Worm (Caenorhabditis elegans) whole organism, L1 larva: ENCODE results near the gene srbc-59.
A peak's percentile ranks its signal among the peaks of the same experiment; 100 is the strongest.

Experiments used
- C16A3.4 ChIP-seq: fragments of 150-350 bp; optimal IDR thresholded peaks from 2 replicates; lab custom pipeline; 2014; ENCODE audit warnings: missing biosample characterization, missing genetic modification characterization
- F16B12.6 ChIP-seq: fragments of 150-350 bp; optimal IDR thresholded peaks from 2 replicates; lab custom pipeline; 2014; ENCODE audit warnings: missing biosample characterization, missing genetic modification characterization
- Y116A8C.19 ChIP-seq: sonication (generic microtip); optimal IDR thresholded peaks from 2 replicates; lab custom pipeline; 2016; ENCODE audit warnings: missing compliant biosample characterization, missing genetic modification characterization, borderline replicate concordance
- aha-1 ChIP-seq: fragments of 150-350 bp; optimal IDR thresholded peaks from 2 replicates; lab custom pipeline; 2014; ENCODE audit warnings: missing biosample characterization, missing genetic modification characterization
- alr-1 ChIP-seq: fragments of 200-800 bp; sonication (Bioruptor generic); optimal IDR thresholded peaks from 2 replicates; lab custom pipeline; 2018; ENCODE audit warnings: borderline replicate concordance, mild to moderate bottlenecking, missing genetic modification characterization, missing compliant biosample characterization
- dpl-1 ChIP-seq, 3 experiments: fragments of 150-350 bp in 2 of 3; sonication (generic microtip) in 1 of 3; optimal IDR thresholded peaks; 2 replicates each; lab custom pipeline; 2014 to 2017; ENCODE audit warnings: missing biosample characterization in 3 of 3, missing genetic modification characterization in 3 of 3, missing genetic modification reagents in 3 of 3
- efl-1 ChIP-seq, 4 experiments: fragments of 150-350 bp; optimal IDR thresholded peaks in 3 of 4; peaks in 1 of 4; 1 replicate in 1 of 4; 2 replicates in 3 of 4; lab custom pipeline; 2014; ENCODE audit warnings: missing biosample characterization in 2 of 4, missing genetic modification characterization in 2 of 4, missing genetic modification reagents in 2 of 4
- efl-3 ChIP-seq: fragments of 200-800 bp; sonication (Bioruptor generic); optimal IDR thresholded peaks from 2 replicates; lab custom pipeline; 2018; ENCODE audit warnings: mild to moderate bottlenecking, missing genetic modification characterization, missing compliant biosample characterization
- egl-13 ChIP-seq: sonication (generic microtip); optimal IDR thresholded peaks from 2 replicates; lab custom pipeline; 2016; ENCODE audit warnings: missing genotype, missing genetic modification reagents, missing genetic modification characterization, missing compliant biosample characterization
- egl-27 ChIP-seq, 2 experiments: fragments of 150-350 bp in 1 of 2; sonication (generic microtip); optimal IDR thresholded peaks; 3 replicates each; lab custom pipeline; 2017 to 2018; ENCODE audit warnings: missing biosample characterization in 2 of 2, missing genetic modification characterization in 2 of 2, missing genetic modification reagents in 2 of 2
- elt-2 ChIP-seq: sonication (generic microtip); optimal IDR thresholded peaks from 2 replicates; lab custom pipeline; 2016; ENCODE audit warnings: missing genetic modification characterization, mild to moderate bottlenecking, inconsistent platforms, missing compliant biosample characterization, missing genetic modification reagents
- fkh-10 ChIP-seq: sonication (generic microtip); optimal IDR thresholded peaks from 2 replicates; lab custom pipeline; 2017; ENCODE audit warnings: missing biosample characterization, missing genetic modification reagents, missing genetic modification characterization
- fkh-4 ChIP-seq: sonication (generic microtip); optimal IDR thresholded peaks from 2 replicates; lab custom pipeline; 2016; ENCODE audit warnings: missing compliant biosample characterization, missing genetic modification characterization, borderline replicate concordance
- fkh-8 ChIP-seq: sonication (generic microtip); optimal IDR thresholded peaks from 2 replicates; lab custom pipeline; 2016; ENCODE audit warnings: mild to moderate bottlenecking, missing genetic modification characterization, missing compliant biosample characterization
- irx-1 ChIP-seq: sonication (generic microtip); optimal IDR thresholded peaks from 2 replicates; lab custom pipeline; 2016; ENCODE audit warnings: missing genetic modification characterization, missing compliant biosample characterization
- lin-14 ChIP-seq: fragments of 200-800 bp; sonication (Bioruptor generic); optimal IDR thresholded peaks from 2 replicates; lab custom pipeline; 2018; ENCODE audit warnings: mild to moderate bottlenecking, missing genetic modification characterization, moderate library complexity, missing compliant biosample characterization
- lin-39 ChIP-seq: fragments of 150-350 bp; optimal IDR thresholded peaks from 2 replicates; lab custom pipeline; 2014; ENCODE audit warnings: missing biosample characterization, missing genetic modification reagents, missing genetic modification characterization
- lsy-2 ChIP-seq, 2 experiments: fragments of 150-350 bp; optimal IDR thresholded peaks; 2 replicates each; lab custom pipeline; 2014; ENCODE audit warnings: missing biosample characterization in 2 of 2, missing genetic modification characterization in 2 of 2
- mab-9 ChIP-seq: fragments of 200-800 bp; sonication (Bioruptor generic); IDR thresholded peaks from 2 replicates; pipeline ENCODE4 v1.3.6; 2022; ENCODE audit warnings: missing genetic modification reagents, missing genetic modification characterization, missing compliant biosample characterization
- mef-2 ChIP-seq: fragments of 150-350 bp; optimal IDR thresholded peaks from 2 replicates; lab custom pipeline; 2014; ENCODE audit warnings: missing biosample characterization, missing genetic modification characterization
- mep-1 ChIP-seq: fragments of 150-350 bp; optimal IDR thresholded peaks from 2 replicates; lab custom pipeline; 2014; ENCODE audit warnings: missing biosample characterization, missing genetic modification characterization
- nhr-20 ChIP-seq: sonication (generic microtip); optimal IDR thresholded peaks from 2 replicates; lab custom pipeline; 2016; ENCODE audit warnings: mild to moderate bottlenecking, missing genetic modification characterization, missing compliant biosample characterization
- nhr-28 ChIP-seq: fragments of 150-350 bp; optimal IDR thresholded peaks from 2 replicates; lab custom pipeline; 2014; ENCODE audit warnings: missing biosample characterization, missing genetic modification characterization
- nhr-47 ChIP-seq: sonication (generic microtip); optimal IDR thresholded peaks from 2 replicates; lab custom pipeline; 2016; ENCODE audit warnings: mild to moderate bottlenecking, missing genetic modification characterization, moderate library complexity, missing compliant biosample characterization
- nhr-76 ChIP-seq: sonication (generic microtip); optimal IDR thresholded peaks from 2 replicates; lab custom pipeline; 2017; ENCODE audit warnings: missing biosample characterization, missing genetic modification characterization
- nhr-90 ChIP-seq: sonication (generic microtip); optimal IDR thresholded peaks from 2 replicates; lab custom pipeline; 2016; ENCODE audit warnings: mild to moderate bottlenecking, missing genetic modification characterization, missing compliant biosample characterization; ENCODE audit not compliant: poor library complexity
- pax-3 ChIP-seq: fragments of 200-800 bp; sonication (Bioruptor generic); optimal IDR thresholded peaks from 2 replicates; lab custom pipeline; 2018; ENCODE audit warnings: mild to moderate bottlenecking, missing genetic modification characterization, moderate library complexity, missing compliant biosample characterization
- pqm-1 ChIP-seq: sonication (generic microtip); optimal IDR thresholded peaks from 3 replicates; lab custom pipeline; 2017; ENCODE audit warnings: missing biosample characterization, missing genetic modification characterization
- sox-4 ChIP-seq: sonication (generic microtip); optimal IDR thresholded peaks from 2 replicates; lab custom pipeline; 2016; ENCODE audit warnings: missing genetic modification characterization, missing compliant biosample characterization
- swsn-7 ChIP-seq: sonication (generic microtip); optimal IDR thresholded peaks from 2 replicates; lab custom pipeline; 2016; ENCODE audit warnings: missing genetic modification characterization, missing compliant biosample characterization
- tbx-2 ChIP-seq: sonication (generic microtip); optimal IDR thresholded peaks from 2 replicates; lab custom pipeline; 2016; ENCODE audit warnings: missing genetic modification characterization, missing compliant biosample characterization
- tlp-1 ChIP-seq: fragments of 150-350 bp; optimal IDR thresholded peaks from 2 replicates; lab custom pipeline; 2014; ENCODE audit warnings: missing biosample characterization, missing genetic modification characterization
- unc-86 ChIP-seq: sonication (generic microtip); optimal IDR thresholded peaks from 2 replicates; lab custom pipeline; 2016; ENCODE audit warnings: missing genetic modification characterization, missing compliant biosample characterization

srbc-59 gene

ce11 chrV:741820-742219, 36.6 kb upstream of the srbc-59 start, which contains the start of gene C05E4.7:
Gene C05E4.7 (plus strand): TSS chrV:742120.
- TF ChIP-seq irx-1 (no peak), pax-3 (tag; lab: Kevin White, UChicago) (no peak), efl-1 (optimal IDR thresholded peaks at IDR 0.05; lab: Kevin White, UChicago) (no peak), efl-1 (GFP tag; optimal IDR thresholded peaks at IDR 0.05 in 1 of 2; lab: Kevin White, UChicago) (peak in 1 of 2 experiments; percentile 32), nhr-90 (tag; lab: Kevin White, UChicago) (no peak)

- no peak for TF ChIP-seq unc-86
- TF ChIP-seq lin-39 (tag; lab: Kevin White, UChicago), result no peak
- no peak for TF ChIP-seq fkh-4 (tag; lab: Kevin White, UChicago)
- TF ChIP-seq alr-1 (tag; lab: Kevin White, UChicago), result no peak
- no peak for TF ChIP-seq elt-2
- no peak for TF ChIP-seq nhr-47 (tag; lab: Kevin White, UChicago)
- TF ChIP-seq nhr-76 (tag; lab: Kevin White, UChicago), result no peak
- TF ChIP-seq mep-1 (tag; lab: Kevin White, UChicago), result no peak
- TF ChIP-seq dpl-1 (GFP tag; optimal IDR thresholded peaks at IDR 0.05; lab: Kevin White, UChicago), result no peak
- no peak for TF ChIP-seq mef-2
- no peak for TF ChIP-seq fkh-8 (tag; lab: Kevin White, UChicago)
These were observed 35.1 kb upstream of the srbc-59 start, which contains the start of gene str-134 for ce11 chrV:743348-743747. Gene str-134 (plus strand): TSS chrV:743648.

ce11 chrV:748044-748443, 30.4 kb upstream of the srbc-59 start, which contains the start of gene sri-4:
Gene sri-4 (plus strand): TSS chrV:748344.
- TF ChIP-seq egl-13 (tag; lab: Kevin White, UChicago), result no peak
- TF ChIP-seq lin-14, result no peak
- no peak for TF ChIP-seq tbx-2 (tag; lab: Kevin White, UChicago)
- TF ChIP-seq sox-4 (tag; lab: Kevin White, UChicago), result no peak
- TF ChIP-seq Y116A8C.19 (tag; lab: Kevin White, UChicago), result no peak
- no peak for TF ChIP-seq aha-1 (tag; lab: Kevin White, UChicago)
- no peak for TF ChIP-seq dpl-1 (GFP tag; optimal IDR thresholded peaks at IDR 0.05; lab: Kevin White, UChicago)
- no peak for TF ChIP-seq pqm-1 (tag; lab: Kevin White, UChicago)
- no peak for TF ChIP-seq tlp-1 (tag; lab: Kevin White, UChicago)
- no peak for TF ChIP-seq mab-9 (GFP tag; lab: Robert Waterston, UW)
- TF ChIP-seq, all 84 proteins: peak for 0

ce11 chrV:752679-753333, 25.6 kb upstream of the srbc-59 start, which contains the start of the genes str-262 and srp-1:
Gene str-262 (minus strand): TSS chrV:752779.
Gene srp-1 (plus strand): TSS chrV:753283.
- TF ChIP-seq sox-4 (tag; lab: Kevin White, UChicago) (no peak), efl-3 (GFP tag; lab: Kevin White, UChicago) (no peak), fkh-10 (GFP tag; lab: Kevin White, UChicago) (no peak), F16B12.6 (tag; lab: Kevin White, UChicago) (no peak), pax-3 (tag; lab: Kevin White, UChicago) (no peak), fkh-8 (tag; lab: Kevin White, UChicago) (no peak), fkh-4 (tag; lab: Kevin White, UChicago) (no peak), tlp-1 (tag; lab: Kevin White, UChicago) (no peak), C16A3.4 (tag; lab: Kevin White, UChicago) (no peak), swsn-7 (tag; lab: Kevin White, UChicago) (no peak), nhr-20 (tag; lab: Kevin White, UChicago) (no peak), nhr-28 (tag; lab: Kevin White, UChicago) (no peak), egl-27 (tag; optimal IDR thresholded peaks at IDR 0.05; lab: Kevin White, UChicago) (no peak), lsy-2 (tag; optimal IDR thresholded peaks at IDR 0.05; lab: Kevin White, UChicago) (no peak), mab-9 (GFP tag; lab: Robert Waterston, UW) (no peak), nhr-47 (tag; lab: Kevin White, UChicago) (no peak)
